Worm (Caenorhabditis elegans) whole organism, L4 larva: ENCODE data around the gene lim-6.

Source experiments
- ceh-82 ChIP-seq: sonication (generic microtip); optimal IDR thresholded peaks from 2 replicates; lab custom pipeline; 2017; ENCODE audit warnings: missing biosample characterization, missing genetic modification characterization
- lin-1 ChIP-seq: fragments of 200-800 bp; sonication (Bioruptor generic); IDR thresholded peaks from 2 replicates; pipeline ENCODE4 v1.3.6; 2022; ENCODE audit warnings: missing genetic modification reagents, missing genetic modification characterization, missing compliant biosample characterization
- lin-39 ChIP-seq: fragments of 150-350 bp; optimal IDR thresholded peaks from 2 replicates; lab custom pipeline; 2014; ENCODE audit warnings: missing biosample characterization, missing genetic modification reagents, missing genetic modification characterization
- nhr-25 ChIP-seq: sonication (generic microtip); optimal IDR thresholded peaks from 2 replicates; lab custom pipeline; 2017; ENCODE audit warnings: missing genetic modification characterization, mild to moderate bottlenecking, missing compliant biosample characterization, antibody characterized with exemption, moderate library complexity, borderline replicate concordance; ENCODE audit not compliant: insufficient read depth
- pha-4 ChIP-seq, 2 experiments: fragments of 150-350 bp in 1 of 2; fragments of 200-800 bp in 1 of 2; sonication (Bioruptor generic) in 1 of 2; IDR thresholded peaks in 1 of 2; optimal IDR thresholded peaks in 1 of 2; 2 replicates each; pipeline versions ENCODE4 v1.3.6 to Lab custom; 2014 to 2022; ENCODE audit warnings: missing genetic modification characterization in 2 of 2, missing genetic modification reagents in 2 of 2, missing biosample characterization in 1 of 2, missing compliant biosample characterization in 1 of 2

DNA sequence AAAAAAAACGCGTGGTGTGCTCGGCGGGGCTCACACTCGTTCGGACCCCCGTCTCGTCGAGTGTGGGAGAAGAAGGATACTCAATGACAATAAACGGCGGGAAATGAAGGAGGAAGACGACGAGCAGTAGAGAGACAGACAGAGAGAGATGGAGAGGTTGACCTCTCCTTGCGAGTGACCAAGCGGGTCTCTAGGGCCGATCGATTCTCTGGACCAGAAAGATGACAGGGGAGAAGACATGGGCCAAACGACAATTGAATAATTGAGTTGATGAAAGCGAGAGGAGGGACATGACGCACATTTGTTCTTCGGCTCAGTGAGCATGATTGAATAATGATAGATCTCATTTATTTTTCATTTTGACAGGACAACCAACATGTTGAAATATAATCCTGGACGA is 48.1 kb downstream of the lim-6 start:
- TF ChIP-seq lin-39 (tag; lab: Kevin White, UChicago): no peak
- no peak for TF ChIP-seq ceh-82 (tag; lab: Kevin White, UChicago)
- TF ChIP-seq pha-4 (GFP tag; IDR thresholded peaks at IDR 0.05; lab: Robert Waterston, UW): no peak
- no peak for TF ChIP-seq pha-4 (tag; optimal IDR thresholded peaks at IDR 0.05; lab: Kevin White, UChicago)
- TF ChIP-seq nhr-25 (tag; lab: Kevin White, UChicago): no peak
- no peak for TF ChIP-seq lin-1
